Worm (Caenorhabditis elegans) whole organism, L3 larva: ENCODE measurements around the gene F23H11.4.

Experiments
- aly-2 ChIP-seq: fragments of 150-350 bp; optimal IDR thresholded peaks from 2 replicates; lab custom pipeline; 2014; ENCODE audit warnings: missing biosample characterization, missing genetic modification characterization
- egl-27 ChIP-seq: sonication (generic microtip); optimal IDR thresholded peaks from 4 replicates; lab custom pipeline; 2017; ENCODE audit warnings: missing biosample characterization, missing genetic modification reagents, missing genetic modification characterization
- lin-39 ChIP-seq: fragments of 150-350 bp; optimal IDR thresholded peaks from 2 replicates; lab custom pipeline; 2018; ENCODE audit warnings: missing biosample characterization, missing genetic modification reagents, missing genetic modification characterization

ce11 chrIII:895525-895924 is 11.8 kb downstream of the F23H11.4 start, which contains the start of the genes ztf-18 and F23H11.2:
- TF ChIP-seq aly-2 (tag; lab: Kevin White, UChicago) (no peak), lin-39 (tag; lab: Kevin White, UChicago) (no peak), egl-27 (no peak)
